Worm (Caenorhabditis elegans) whole organism, L4/young adult: ENCODE measurements around the gene nas-31.

Experiments used
- W03F9.2 ChIP-seq: fragments of 150-350 bp; optimal IDR thresholded peaks from 2 replicates; lab custom pipeline; 2014; ENCODE audit warnings: missing biosample characterization, missing genetic modification characterization
- dao-5 ChIP-seq: sonication (generic microtip); optimal IDR thresholded peaks from 2 replicates; lab custom pipeline; 2016; ENCODE audit warnings: missing genotype, missing genetic modification characterization, moderate library complexity, missing compliant biosample characterization
- him-1 ChIP-seq: sonication (generic microtip); optimal IDR thresholded peaks from 2 replicates; lab custom pipeline; 2016; ENCODE audit warnings: missing genotype, missing genetic modification reagents, missing genetic modification characterization, missing compliant biosample characterization

- no peak for TF ChIP-seq him-1 (tag; lab: Kevin White, UChicago)
- TF ChIP-seq dao-5 (tag; lab: Kevin White, UChicago): no peak
- no peak for TF ChIP-seq W03F9.2 (tag; lab: Kevin White, UChicago)
Measured at ce11 chrV:10896295-10896694, 25.4 kb downstream of the nas-31 start, which contains the start of gene F32D8.13.
